Fruit fly (Drosophila melanogaster): Measurements from ENCODE around the gene CG32091.

The CG32091 gene

dm6 chr3L:11626229-11626826, 4.9 kb upstream of the CG32091 start, which contains the start of gene PCID2 (continued):
- TF ChIP-seq Abd-B (GFP tag; optimal IDR thresholded peaks at IDR 0.05) (no peak), sima (GFP tag; optimal IDR thresholded peaks at IDR 0.05) (no peak), br (optimal IDR thresholded peaks at IDR 0.05) (no peak), Bgb (GFP tag; IDR thresholded peaks at IDR 0.05; ENCODE audit: partially characterized antibody) (peak; percentile 74), CG10321 (GFP tag; IDR thresholded peaks at IDR 0.05) (no peak), CG2120 (GFP tag; optimal IDR thresholded peaks at IDR 0.05) (no peak), nerfin-1 (tag; optimal IDR thresholded peaks at IDR 0.05) (no peak), CG1602 (GFP tag; optimal IDR thresholded peaks at IDR 0.05) (no peak), CG9215 (GFP tag; IDR thresholded peaks at IDR 0.05) (no peak), CG12104 (GFP tag; optimal IDR thresholded peaks at IDR 0.05) (no peak), croc (GFP tag; conservative IDR thresholded peaks at IDR 0.05) (no peak), ftz-f1 (GFP tag; optimal IDR thresholded peaks at IDR 0.05) (no peak), CG32772 (GFP tag; IDR thresholded peaks at IDR 0.05) (no peak), CG12391 (tag; optimal IDR thresholded peaks at IDR 0.05) (no peak), fd102C (GFP tag; optimal IDR thresholded peaks at IDR 0.05) (no peak), knrl (GFP tag; IDR thresholded peaks at IDR 0.05; ENCODE audit: partially characterized antibody) (peak; percentile 79), lab (GFP tag; optimal IDR thresholded peaks at IDR 0.05) (no peak), cato (GFP tag; optimal IDR thresholded peaks at IDR 0.05; ENCODE audit: borderline replicate concordance) (no peak), ssp (GFP tag; IDR thresholded peaks at IDR 0.05) (no peak), CG8944 (GFP tag; optimal IDR thresholded peaks at IDR 0.05) (no peak), Chrac-16 (GFP tag; optimal IDR thresholded peaks at IDR 0.05) (no peak), Dp (GFP tag; optimal IDR thresholded peaks at IDR 0.05) (peak; percentile 32), chinmo (GFP tag; IDR thresholded peaks at IDR 0.05; ENCODE audit: partially characterized antibody) (0 out of 4 replicates have a peak, but pooled peaks have one; percentile 71), CTCF (GFP tag; optimal IDR thresholded peaks at IDR 0.05) (no peak), CG4854 (GFP tag; optimal IDR thresholded peaks at IDR 0.05) (no peak), D (optimal IDR thresholded peaks at IDR 0.05) (no peak), D (GFP tag; optimal IDR thresholded peaks at IDR 0.05) (no peak), seq (GFP tag; IDR thresholded peaks at IDR 0.05) (no peak), CG7745 (tag; optimal IDR thresholded peaks at IDR 0.05) (no peak), Rx (GFP tag; IDR thresholded peaks at IDR 0.05) (no peak), hkb (optimal IDR thresholded peaks at IDR 0.05) (no peak), hkb (GFP tag; IDR thresholded peaks at IDR 0.05) (no peak), CG9609 (GFP tag; optimal IDR thresholded peaks at IDR 0.05) (no peak), Doc2 (GFP tag; IDR thresholded peaks at IDR 0.05) (no peak), jing (GFP tag; optimal IDR thresholded peaks at IDR 0.05) (no peak), az2 (GFP tag; optimal IDR thresholded peaks at IDR 0.05) (no peak), Mes4 (GFP tag; optimal IDR thresholded peaks at IDR 0.05) (no peak), Ets97D (GFP tag; optimal IDR thresholded peaks at IDR 0.05) (no peak), HLH54F (GFP tag; optimal IDR thresholded peaks at IDR 0.05) (no peak), dmrt99B (tag; optimal IDR thresholded peaks at IDR 0.05) (no peak), CG6654 (GFP tag; optimal IDR thresholded peaks at IDR 0.05) (no peak), jumu (GFP tag; optimal IDR thresholded peaks at IDR 0.05) (no peak), CG2116 (GFP tag; optimal IDR thresholded peaks at IDR 0.05) (peak; percentile 33), Camta (GFP tag; optimal IDR thresholded peaks at IDR 0.05) (no peak), CkIIα-i1 (GFP tag; IDR thresholded peaks at IDR 0.05) (no peak), Fer3 (tag; optimal IDR thresholded peaks at IDR 0.05) (no peak)
